Worm (Caenorhabditis elegans) whole organism, midembryonic: ENCODE measurements around the gene nhr-96.

ENCODE experiments used
- T22C8.4 ChIP-seq: fragments of 200-800 bp; sonication (Bioruptor generic); IDR thresholded peaks from 2 replicates; pipeline ENCODE4 v1.3.6; 2022; ENCODE audit warnings: missing genetic modification characterization, missing compliant biosample characterization
- cog-1 ChIP-seq: sonication (generic microtip); optimal IDR thresholded peaks from 2 replicates; lab custom pipeline; 2016; ENCODE audit warnings: missing genetic modification characterization, missing compliant biosample characterization
- flt-1 ChIP-seq: fragments of 200-800 bp; sonication (Bioruptor generic); IDR thresholded peaks from 2 replicates; pipeline ENCODE4 v1.3.6; 2022; ENCODE audit warnings: missing genetic modification characterization, missing compliant biosample characterization
- ref-1 ChIP-seq: fragments of 200-800 bp; sonication (Bioruptor generic); conservative IDR thresholded peaks from 2 replicates; pipeline ENCODE4 v1.3.6; 2022; ENCODE audit warnings: missing genetic modification reagents, missing genetic modification characterization, missing compliant biosample characterization
- tab-1 ChIP-seq: fragments of 200-800 bp; sonication (Bioruptor generic); IDR thresholded peaks from 2 replicates; pipeline ENCODE4 v1.3.6; 2022; ENCODE audit warnings: missing genetic modification characterization, missing compliant biosample characterization
- ztf-23 ChIP-seq: fragments of 200-800 bp; sonication (Bioruptor generic); IDR thresholded peaks from 2 replicates; pipeline ENCODE4 v1.3.6; 2022; ENCODE audit warnings: missing genetic modification reagents, missing genetic modification characterization, missing compliant biosample characterization
- ztf-29 ChIP-seq: fragments of 200-800 bp; sonication (Bioruptor generic); IDR thresholded peaks from 2 replicates; pipeline ENCODE4 v1.3.6; 2022; ENCODE audit warnings: missing genetic modification reagents, missing genetic modification characterization, missing compliant biosample characterization

ce11 chrV:2218803-2219202 is 14.5 kb upstream of the nhr-96 start, which contains the start of gene nhr-56:
- TF ChIP-seq ztf-29 (GFP tag; lab: Robert Waterston, UW) (no peak), cog-1 (no peak), T22C8.4 (GFP tag; lab: Robert Waterston, UW) (no peak), ref-1 (GFP tag; lab: Robert Waterston, UW) (no peak), ztf-23 (GFP tag; lab: Robert Waterston, UW) (no peak), tab-1 (GFP tag; lab: Robert Waterston, UW) (no peak), flt-1 (no peak)
